Worm (Caenorhabditis elegans) whole organism, midembryonic: ENCODE measurements around the gene ZC513.14.

Experiments used
- T22C8.4 ChIP-seq: fragments of 200-800 bp; sonication (Bioruptor generic); IDR thresholded peaks from 2 replicates; pipeline ENCODE4 v1.3.6; 2022; ENCODE audit warnings: missing genetic modification characterization, missing compliant biosample characterization
- cog-1 ChIP-seq: sonication (generic microtip); optimal IDR thresholded peaks from 2 replicates; lab custom pipeline; 2016; ENCODE audit warnings: missing genetic modification characterization, missing compliant biosample characterization
- flt-1 ChIP-seq: fragments of 200-800 bp; sonication (Bioruptor generic); IDR thresholded peaks from 2 replicates; pipeline ENCODE4 v1.3.6; 2022; ENCODE audit warnings: missing genetic modification characterization, missing compliant biosample characterization
- klf-2 ChIP-seq: fragments of 200-800 bp; sonication (Bioruptor generic); conservative IDR thresholded peaks from 2 replicates; pipeline ENCODE4 v1.3.6; 2022; ENCODE audit warnings: missing genetic modification reagents, missing genetic modification characterization, missing compliant biosample characterization
- med-1 ChIP-seq: sonication (generic microtip); optimal IDR thresholded peaks from 2 replicates; lab custom pipeline; 2017; ENCODE audit warnings: missing genetic modification characterization, mild to moderate bottlenecking, missing compliant biosample characterization, antibody characterized with exemption, missing genetic modification reagents; ENCODE audit not compliant: insufficient read depth
- ref-1 ChIP-seq: fragments of 200-800 bp; sonication (Bioruptor generic); conservative IDR thresholded peaks from 2 replicates; pipeline ENCODE4 v1.3.6; 2022; ENCODE audit warnings: missing genetic modification reagents, missing genetic modification characterization, missing compliant biosample characterization
- tab-1 ChIP-seq: fragments of 200-800 bp; sonication (Bioruptor generic); IDR thresholded peaks from 2 replicates; pipeline ENCODE4 v1.3.6; 2022; ENCODE audit warnings: missing genetic modification characterization, missing compliant biosample characterization
- ztf-23 ChIP-seq: fragments of 200-800 bp; sonication (Bioruptor generic); IDR thresholded peaks from 2 replicates; pipeline ENCODE4 v1.3.6; 2022; ENCODE audit warnings: missing genetic modification reagents, missing genetic modification characterization, missing compliant biosample characterization
- ztf-29 ChIP-seq: fragments of 200-800 bp; sonication (Bioruptor generic); IDR thresholded peaks from 2 replicates; pipeline ENCODE4 v1.3.6; 2022; ENCODE audit warnings: missing genetic modification reagents, missing genetic modification characterization, missing compliant biosample characterization

ZC513.14 gene

DNA sequence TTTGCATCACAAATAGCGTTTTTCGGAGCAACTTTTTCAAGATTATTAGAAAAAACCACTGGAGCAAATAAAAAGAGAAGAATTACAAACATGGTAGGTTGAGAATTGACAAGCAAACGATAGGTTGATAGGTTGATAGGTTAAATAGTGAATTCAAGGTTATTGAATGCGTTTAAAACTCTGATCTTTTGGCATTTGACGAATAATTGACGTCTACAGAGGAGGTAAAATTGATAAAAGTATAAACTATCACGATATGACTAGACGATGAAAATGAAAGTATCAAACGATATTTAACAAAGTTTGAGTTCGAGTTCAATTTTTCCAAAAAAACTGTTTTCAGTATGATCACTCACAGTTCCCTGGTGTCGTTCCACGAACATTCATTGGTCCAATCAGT is at the start of gene ZC513.14:
ZC513.14 (minus strand) TSS at position 101 of the 400 bp plus-strand sequence.
- no peak for TF ChIP-seq ref-1 (GFP tag; lab: Robert Waterston, UW)
- TF ChIP-seq tab-1 (GFP tag; lab: Robert Waterston, UW) = no peak
- TF ChIP-seq klf-2 (GFP tag; lab: Robert Waterston, UW) = no peak
- TF ChIP-seq cog-1 (tag; lab: Kevin White, UChicago) = no peak
- no peak for TF ChIP-seq flt-1 (GFP tag; lab: Robert Waterston, UW)
- no peak for TF ChIP-seq med-1
- no peak for TF ChIP-seq T22C8.4 (GFP tag; lab: Robert Waterston, UW)
- TF ChIP-seq ztf-23 (GFP tag; lab: Robert Waterston, UW) = no peak
- TF ChIP-seq ztf-29 (GFP tag; lab: Robert Waterston, UW) = no peak

DNA sequence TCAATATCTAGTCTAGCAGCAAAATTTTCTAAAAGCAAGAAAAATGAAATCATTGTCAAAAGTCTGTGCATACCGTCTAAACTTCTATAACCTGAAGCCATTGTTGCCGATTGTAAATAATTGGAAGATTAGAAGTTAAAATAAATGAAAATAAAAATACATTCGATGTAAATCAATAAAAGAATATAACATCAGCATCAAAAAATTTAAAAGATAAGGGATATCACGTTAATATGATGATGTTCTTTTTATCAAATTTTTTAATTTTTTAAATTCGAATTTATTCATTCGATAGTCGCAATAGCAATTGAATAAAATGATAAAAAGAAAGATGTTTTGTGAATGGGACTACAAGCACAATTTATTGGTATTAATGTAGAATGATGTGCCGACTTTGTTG is 49.3 kb upstream of the ZC513.14 start, which contains the start of gene C09H5.7:
C09H5.7 (minus strand) TSS at position 101 of the 400 bp plus-strand sequence.
- no peak for TF ChIP-seq klf-2 (GFP tag; lab: Robert Waterston, UW)
- no peak for TF ChIP-seq ztf-23 (GFP tag; lab: Robert Waterston, UW)
- TF ChIP-seq ztf-29 (GFP tag; lab: Robert Waterston, UW) = no peak
- no peak for TF ChIP-seq T22C8.4 (GFP tag; lab: Robert Waterston, UW)
- no peak for TF ChIP-seq cog-1 (tag; lab: Kevin White, UChicago)
- no peak for TF ChIP-seq tab-1 (GFP tag; lab: Robert Waterston, UW)
- no peak for TF ChIP-seq ref-1 (GFP tag; lab: Robert Waterston, UW)
- no peak for TF ChIP-seq med-1

DNA sequence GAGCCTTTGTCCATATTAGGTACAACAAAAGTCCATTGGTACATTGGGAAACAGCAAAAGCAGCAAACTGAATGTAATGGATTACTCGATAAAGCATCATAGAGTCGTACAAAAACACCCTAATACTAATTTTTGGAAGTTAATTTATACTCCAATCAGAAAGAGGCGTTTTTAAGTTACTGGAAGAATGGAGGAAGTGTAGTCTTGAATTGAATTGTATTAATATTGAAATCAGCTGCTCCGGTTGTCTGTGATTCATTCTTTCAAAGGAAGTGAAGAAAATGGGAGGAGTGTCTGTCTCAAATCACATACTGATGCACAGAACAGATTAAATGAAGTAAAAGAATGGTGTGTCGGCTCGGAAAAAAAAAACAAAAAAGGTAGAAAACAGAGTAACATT is 45.7 kb upstream of the ZC513.14 start, which contains the start of gene str-131:
str-131 (minus strand) TSS at position 101 of the 400 bp plus-strand sequence.
- TF ChIP-seq med-1 = no peak
- no peak for TF ChIP-seq flt-1 (GFP tag; lab: Robert Waterston, UW)
- TF ChIP-seq ztf-29 (GFP tag; lab: Robert Waterston, UW) = no peak
- no peak for TF ChIP-seq ztf-23 (GFP tag; lab: Robert Waterston, UW)
- TF ChIP-seq tab-1 (GFP tag; lab: Robert Waterston, UW) = no peak
- no peak for TF ChIP-seq ref-1 (GFP tag; lab: Robert Waterston, UW)
- no peak for TF ChIP-seq cog-1 (tag; lab: Kevin White, UChicago)
- TF ChIP-seq klf-2 (GFP tag; lab: Robert Waterston, UW) = no peak

DNA sequence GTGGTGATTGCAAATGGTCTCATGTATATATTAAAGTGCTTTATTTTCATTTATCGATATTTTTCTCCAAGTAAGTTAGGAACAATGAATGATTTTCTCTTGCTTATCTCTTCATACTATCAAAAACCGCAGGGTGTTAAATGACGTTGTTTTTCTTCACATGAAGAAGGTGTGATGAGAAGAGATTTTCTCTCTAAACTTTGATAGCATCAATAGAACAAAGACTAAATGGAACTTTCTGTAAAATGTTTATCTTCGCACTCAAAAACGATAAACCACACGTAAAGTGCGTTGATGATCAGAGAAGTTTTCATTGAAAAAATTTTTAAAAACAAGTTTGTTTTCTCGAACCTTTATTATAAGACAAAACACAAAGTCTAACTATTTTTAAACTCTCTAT is 44.0 kb upstream of the ZC513.14 start:
- TF ChIP-seq ztf-29 (GFP tag; lab: Robert Waterston, UW) (no peak), med-1 (no peak), tab-1 (GFP tag; lab: Robert Waterston, UW) (no peak)

DNA sequence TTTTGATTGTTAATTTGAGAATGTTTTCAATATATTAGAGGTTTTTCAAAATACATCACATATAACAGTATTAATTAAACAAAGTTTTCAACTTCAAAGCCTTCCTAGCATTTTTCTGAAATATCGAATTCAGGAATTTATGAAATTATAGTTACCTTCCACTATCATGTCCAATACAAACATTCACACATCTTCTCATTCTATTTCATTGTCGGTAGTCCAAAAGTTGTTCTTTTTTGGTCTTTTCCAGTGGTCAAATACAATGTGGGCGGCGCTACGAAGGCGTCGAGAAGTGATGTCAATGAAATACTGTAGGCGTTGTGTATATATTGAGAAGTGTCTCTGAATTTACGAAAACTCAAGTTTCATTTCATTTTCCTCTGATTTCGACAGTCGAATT is 39.9 kb upstream of the ZC513.14 start, which contains the start of gene catp-3:
catp-3 (plus strand) TSS at position 301 of the 400 bp plus-strand sequence.
- TF ChIP-seq cog-1 (tag; lab: Kevin White, UChicago) (no peak), ztf-29 (GFP tag; lab: Robert Waterston, UW) (no peak), flt-1 (GFP tag; lab: Robert Waterston, UW) (no peak), klf-2 (GFP tag; lab: Robert Waterston, UW) (no peak), T22C8.4 (GFP tag; lab: Robert Waterston, UW) (no peak), tab-1 (GFP tag; lab: Robert Waterston, UW) (no peak), ztf-23 (GFP tag; lab: Robert Waterston, UW) (no peak), ref-1 (GFP tag; lab: Robert Waterston, UW) (no peak), med-1 (no peak)

DNA sequence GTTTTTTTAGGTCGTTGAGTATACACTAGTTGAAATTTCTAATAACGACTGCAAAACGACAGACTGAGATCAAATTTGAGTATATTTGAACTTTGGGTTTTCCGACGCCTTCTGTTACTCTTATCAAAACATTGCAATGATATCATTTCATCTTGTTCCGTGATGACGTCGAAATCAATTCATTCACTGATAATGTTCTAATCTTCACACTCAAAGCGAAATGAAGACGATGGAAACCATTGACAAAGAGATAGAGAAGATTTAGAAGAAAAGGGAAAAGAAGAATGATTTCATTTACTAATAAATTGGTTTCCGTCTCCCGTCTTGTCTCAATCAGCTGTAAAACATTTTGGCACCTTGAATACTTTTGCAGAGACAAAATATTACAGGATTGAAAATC is 37.3 kb upstream of the ZC513.14 start:
- TF ChIP-seq ztf-23 (GFP tag; lab: Robert Waterston, UW) = no peak
- no peak for TF ChIP-seq med-1
- TF ChIP-seq ref-1 (GFP tag; lab: Robert Waterston, UW) = no peak
- TF ChIP-seq flt-1 (GFP tag; lab: Robert Waterston, UW) = no peak
- TF ChIP-seq tab-1 (GFP tag; lab: Robert Waterston, UW) = no peak
- TF ChIP-seq ztf-29 (GFP tag; lab: Robert Waterston, UW) = no peak
- TF ChIP-seq klf-2 (GFP tag; lab: Robert Waterston, UW) = no peak
- TF ChIP-seq cog-1 (tag; lab: Kevin White, UChicago) = no peak
- TF ChIP-seq T22C8.4 (GFP tag; lab: Robert Waterston, UW) = no peak

DNA sequence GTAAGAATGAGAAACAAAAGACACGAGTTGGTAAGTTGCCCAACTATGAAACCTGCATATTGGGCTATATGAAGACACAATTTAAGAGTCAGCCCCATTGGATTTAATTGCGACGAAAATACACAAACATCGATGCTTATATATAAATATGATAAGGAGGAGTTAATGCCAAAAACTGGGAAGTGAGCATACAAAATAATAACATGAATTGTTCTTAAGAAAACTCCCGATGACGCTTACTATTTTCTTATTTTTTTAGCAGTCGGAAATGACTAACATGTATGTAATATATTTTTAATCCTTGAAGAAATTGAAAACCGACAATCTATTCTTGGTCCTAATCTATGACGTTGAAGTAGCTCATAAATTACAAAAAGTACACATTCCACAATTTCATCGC is 36.2 kb upstream of the ZC513.14 start, which contains the start of gene str-144:
str-144 (minus strand) TSS at position 101 of the 400 bp plus-strand sequence.
- TF ChIP-seq flt-1 (GFP tag; lab: Robert Waterston, UW) (no peak), ztf-23 (GFP tag; lab: Robert Waterston, UW) (no peak), ztf-29 (GFP tag; lab: Robert Waterston, UW) (no peak), ref-1 (GFP tag; lab: Robert Waterston, UW) (no peak), klf-2 (GFP tag; lab: Robert Waterston, UW) (no peak), tab-1 (GFP tag; lab: Robert Waterston, UW) (no peak), cog-1 (tag; lab: Kevin White, UChicago) (no peak), med-1 (no peak)

DNA sequence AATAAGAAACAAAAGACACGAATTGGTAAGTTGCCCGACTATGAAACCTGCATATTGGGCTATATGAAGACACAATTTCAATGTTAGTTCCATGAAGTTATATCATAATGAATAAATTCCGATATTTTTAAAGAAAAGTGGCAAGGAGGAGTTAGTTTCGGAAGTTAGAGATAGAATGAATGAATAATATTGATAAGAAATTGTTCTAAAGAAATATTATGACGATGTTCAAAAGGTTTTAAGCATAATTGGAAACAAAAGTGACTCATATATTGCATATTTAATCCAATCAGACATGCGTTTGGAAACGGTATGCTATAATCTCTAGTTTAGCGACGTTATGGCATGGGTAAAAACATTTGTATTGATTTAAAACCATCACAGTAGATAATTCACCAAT is 33.8 kb upstream of the ZC513.14 start, which contains the start of gene str-143:
str-143 (minus strand) TSS at position 101 of the 400 bp plus-strand sequence.
- TF ChIP-seq ref-1 (GFP tag; lab: Robert Waterston, UW) (no peak), cog-1 (tag; lab: Kevin White, UChicago) (no peak), ztf-23 (GFP tag; lab: Robert Waterston, UW) (no peak), klf-2 (GFP tag; lab: Robert Waterston, UW) (no peak), tab-1 (GFP tag; lab: Robert Waterston, UW) (no peak), flt-1 (GFP tag; lab: Robert Waterston, UW) (no peak), T22C8.4 (GFP tag; lab: Robert Waterston, UW) (no peak), med-1 (no peak), ztf-29 (GFP tag; lab: Robert Waterston, UW) (no peak)

DNA sequence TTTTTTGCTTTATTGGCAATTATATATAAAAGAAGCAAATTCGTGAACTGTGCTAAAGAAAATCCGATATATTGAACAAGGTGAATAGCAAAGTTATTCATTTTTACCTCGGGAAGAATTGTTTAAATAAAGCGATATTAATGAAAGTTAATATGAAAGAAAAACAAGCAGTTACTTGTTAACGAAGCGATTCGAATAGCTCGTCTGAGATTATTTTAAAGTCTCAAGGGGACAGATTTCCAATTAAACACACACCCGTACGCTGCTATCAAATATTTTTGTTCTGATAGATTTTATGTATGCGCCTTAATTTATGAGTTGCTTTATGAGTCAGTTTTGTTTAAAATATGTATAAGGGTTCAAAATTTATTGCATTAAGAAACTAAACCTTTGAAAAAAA is 32.0 kb upstream of the ZC513.14 start, which contains the start of gene str-140:
str-140 (minus strand) TSS at position 101 of the 400 bp plus-strand sequence.
- no peak for TF ChIP-seq med-1
- TF ChIP-seq cog-1 (tag; lab: Kevin White, UChicago) = no peak
- TF ChIP-seq tab-1 (GFP tag; lab: Robert Waterston, UW) = no peak
- TF ChIP-seq T22C8.4 (GFP tag; lab: Robert Waterston, UW) = no peak
- no peak for TF ChIP-seq ztf-23 (GFP tag; lab: Robert Waterston, UW)
- no peak for TF ChIP-seq ztf-29 (GFP tag; lab: Robert Waterston, UW)
- no peak for TF ChIP-seq ref-1 (GFP tag; lab: Robert Waterston, UW)
- no peak for TF ChIP-seq klf-2 (GFP tag; lab: Robert Waterston, UW)
- TF ChIP-seq flt-1 (GFP tag; lab: Robert Waterston, UW) = no peak
